Worm (Caenorhabditis elegans): ENCODE measurements around the gene fbxb-95.

Gene fbxb-95

ce11 chrII:1884635-1885034, 30.4 kb downstream of the fbxb-95 start, which contains the start of gene math-6:
Gene math-6 (minus strand): TSS chrII:1884735.
- no peak for TF ChIP-seq F13H6.1 (tag; optimal IDR thresholded peaks at IDR 0.05)
- no peak for TF ChIP-seq ceh-45 (GFP tag; IDR thresholded peaks at IDR 0.05)
- no peak for TF ChIP-seq ceh-24 (tag; optimal IDR thresholded peaks at IDR 0.05)
- no peak for TF ChIP-seq gmeb-2 (tag; optimal IDR thresholded peaks at IDR 0.05)
- no peak for TF ChIP-seq elt-2 (tag; optimal IDR thresholded peaks at IDR 0.05)
- TF ChIP-seq ref-2 (tag; optimal IDR thresholded peaks at IDR 0.05): no peak

- TF ChIP-seq dve-1 (tag; optimal IDR thresholded peaks at IDR 0.05): no peak
- TF ChIP-seq ceh-30 (tag; optimal IDR thresholded peaks at IDR 0.05): no peak
- no peak for TF ChIP-seq lin-11 (tag; optimal IDR thresholded peaks at IDR 0.05)
- no peak for TF ChIP-seq ref-2 (tag; optimal IDR thresholded peaks at IDR 0.05)
- TF ChIP-seq elt-4 (tag; optimal IDR thresholded peaks at IDR 0.05): no peak
- TF ChIP-seq F13H6.1 (tag; optimal IDR thresholded peaks at IDR 0.05): no peak
- no peak for TF ChIP-seq ama-1 (optimal IDR thresholded peaks at IDR 0.05)
- no peak for TF ChIP-seq pat-9 (tag; optimal IDR thresholded peaks at IDR 0.05)
- no peak for TF ChIP-seq ceh-45 (GFP tag; IDR thresholded peaks at IDR 0.05)
- no peak for TF ChIP-seq fkh-10 (GFP tag; optimal IDR thresholded peaks at IDR 0.05)
- no peak for TF ChIP-seq rnt-1 (tag; optimal IDR thresholded peaks at IDR 0.05)
- TF ChIP-seq K09A11.1 (tag; optimal IDR thresholded peaks at IDR 0.05; ENCODE audit: insufficient read depth): no peak
- no peak for TF ChIP-seq pros-1 (tag; optimal IDR thresholded peaks at IDR 0.05)
- no peak for TF ChIP-seq che-1 (tag; optimal IDR thresholded peaks at IDR 0.05)
- no peak for TF ChIP-seq ttx-3 (tag; optimal IDR thresholded peaks at IDR 0.05)
- TF ChIP-seq elt-2 (tag; optimal IDR thresholded peaks at IDR 0.05): no peak
- TF ChIP-seq ceh-9 (tag; optimal IDR thresholded peaks at IDR 0.05): no peak
Measured at ce11 chrII:1886379-1886778, 32.2 kb downstream of the fbxb-95 start, which contains the start of gene math-7. Gene math-7 (minus strand): TSS chrII:1886479.

- TF ChIP-seq gmeb-2 (tag; optimal IDR thresholded peaks at IDR 0.05) (no peak), nhr-232 (tag; optimal IDR thresholded peaks at IDR 0.05) (no peak), ets-4 (tag; optimal IDR thresholded peaks at IDR 0.05) (no peak), Y22D7AL.16 (tag; optimal IDR thresholded peaks at IDR 0.05) (no peak), fkh-10 (GFP tag; optimal IDR thresholded peaks at IDR 0.05) (no peak), ref-2 (tag; optimal IDR thresholded peaks at IDR 0.05) (no peak), lin-11 (tag; optimal IDR thresholded peaks at IDR 0.05) (no peak), eyg-1 (tag; optimal IDR thresholded peaks at IDR 0.05) (no peak), syd-9 (tag; optimal IDR thresholded peaks at IDR 0.05) (no peak), unc-86 (tag; optimal IDR thresholded peaks at IDR 0.05) (no peak), K09A11.1 (tag; optimal IDR thresholded peaks at IDR 0.05; ENCODE audit: insufficient read depth) (no peak), odd-2 (tag; optimal IDR thresholded peaks at IDR 0.05) (no peak), pat-9 (tag; optimal IDR thresholded peaks at IDR 0.05) (no peak), hlh-30 (tag; optimal IDR thresholded peaks at IDR 0.05; ENCODE audit: insufficient read depth) (no peak), unc-3 (GFP tag; conservative IDR thresholded peaks at IDR 0.05) (no peak), unc-3 (tag; optimal IDR thresholded peaks at IDR 0.05) (no peak)
Measured at ce11 chrII:1889071-1889470, 34.9 kb downstream of the fbxb-95 start, which contains the start of gene math-8. Gene math-8 (minus strand): TSS chrII:1889171.

- TF ChIP-seq ceh-34 (tag; optimal IDR thresholded peaks at IDR 0.05): no peak
Measured at ce11 chrII:1890682-1891081, 36.5 kb downstream of the fbxb-95 start, which contains the start of gene math-9. Gene math-9 (minus strand): TSS chrII:1890782.

ce11 chrII:1893912-1894311, 39.7 kb downstream of the fbxb-95 start, which contains the start of gene C16C4.1:
Gene C16C4.1 (plus strand): TSS chrII:1894212.
- TF ChIP-seq hlh-15 (tag; optimal IDR thresholded peaks at IDR 0.05) (no peak), ceh-19 (GFP tag; optimal IDR thresholded peaks at IDR 0.05) (no peak), tbx-2 (tag; optimal IDR thresholded peaks at IDR 0.05) (no peak), pat-9 (tag; optimal IDR thresholded peaks at IDR 0.05) (no peak), pqm-1 (tag; optimal IDR thresholded peaks at IDR 0.05) (no peak)

Data from whole organism, late embryonic.